Worm (Caenorhabditis elegans) whole organism, mixed stage, embryonic: ENCODE results near the gene C06A1.3.

Source experiments
- M03D4.4 ChIP-seq: sonication (generic microtip); optimal IDR thresholded peaks from 2 replicates; lab custom pipeline; 2017; ENCODE audit warnings: mild to moderate bottlenecking, missing genetic modification characterization, missing compliant biosample characterization
- bed-3 ChIP-seq: fragments of 200-800 bp; sonication (Bioruptor generic); optimal IDR thresholded peaks from 3 replicates; lab custom pipeline; 2018; ENCODE audit warnings: mild to moderate bottlenecking, missing genetic modification characterization, moderate library complexity, missing compliant biosample characterization
- blmp-1 ChIP-seq: fragments of 150-350 bp; optimal IDR thresholded peaks from 2 replicates; lab custom pipeline; 2014; ENCODE audit warnings: missing biosample characterization, missing genetic modification characterization
- ceh-39 ChIP-seq: fragments of 150-350 bp; optimal IDR thresholded peaks from 2 replicates; lab custom pipeline; 2014; ENCODE audit warnings: missing biosample characterization, missing genetic modification characterization
- ceh-43 ChIP-seq: fragments of 200-800 bp; sonication (Bioruptor generic); optimal IDR thresholded peaks from 2 replicates; lab custom pipeline; 2018; ENCODE audit warnings: mild to moderate bottlenecking, missing genetic modification characterization, moderate library complexity, missing compliant biosample characterization
- ceh-83 ChIP-seq: fragments of 200-800 bp; sonication (Bioruptor generic); optimal IDR thresholded peaks from 2 replicates; lab custom pipeline; 2018; ENCODE audit warnings: mild to moderate bottlenecking, missing genetic modification characterization, missing compliant biosample characterization
- cnd-1 ChIP-seq: fragments of 200-800 bp; sonication (Bioruptor generic); optimal IDR thresholded peaks from 2 replicates; lab custom pipeline; 2018; ENCODE audit warnings: mild to moderate bottlenecking, missing genetic modification characterization, missing compliant biosample characterization
- drap-1 ChIP-seq: fragments of 200-800 bp; sonication (Bioruptor generic); optimal IDR thresholded peaks from 3 replicates; lab custom pipeline; 2018; ENCODE audit warnings: mild to moderate bottlenecking, missing genetic modification characterization, missing compliant biosample characterization
- elt-1 ChIP-seq: sonication (generic microtip); optimal IDR thresholded peaks from 2 replicates; lab custom pipeline; 2017; ENCODE audit warnings: missing genetic modification characterization, mild to moderate bottlenecking, missing compliant biosample characterization, antibody characterized with exemption, moderate library complexity, borderline replicate concordance; ENCODE audit not compliant: insufficient read depth
- elt-3 ChIP-seq: fragments of 150-350 bp; optimal IDR thresholded peaks from 2 replicates; lab custom pipeline; 2014; ENCODE audit warnings: missing biosample characterization, missing genetic modification characterization
- flh-1 ChIP-seq: fragments of 200-800 bp; sonication (Bioruptor generic); optimal IDR thresholded peaks from 2 replicates; lab custom pipeline; 2018; ENCODE audit warnings: mild to moderate bottlenecking, missing genetic modification characterization, moderate library complexity, missing compliant biosample characterization
- ham-2 ChIP-seq: fragments of 200-800 bp; sonication (Bioruptor generic); optimal IDR thresholded peaks from 2 replicates; lab custom pipeline; 2018; ENCODE audit warnings: mild to moderate bottlenecking, missing genetic modification characterization, missing compliant biosample characterization
- hlh-1 ChIP-seq: fragments of 150-350 bp; optimal IDR thresholded peaks from 2 replicates; lab custom pipeline; 2014; ENCODE audit warnings: missing biosample characterization, missing genetic modification reagents, missing genetic modification characterization
- lin-13 ChIP-seq: fragments of 150-350 bp; optimal IDR thresholded peaks from 2 replicates; lab custom pipeline; 2014; ENCODE audit warnings: missing biosample characterization, missing genetic modification characterization
- lin-32 ChIP-seq: fragments of 200-800 bp; sonication (Bioruptor generic); optimal IDR thresholded peaks from 2 replicates; lab custom pipeline; 2018; ENCODE audit warnings: mild to moderate bottlenecking, missing genetic modification characterization, missing compliant biosample characterization
- lsy-2 ChIP-seq: fragments of 150-350 bp; optimal IDR thresholded peaks from 2 replicates; lab custom pipeline; 2014; ENCODE audit warnings: missing biosample characterization, missing genetic modification characterization
- mab-5 ChIP-seq: fragments of 150-350 bp; optimal IDR thresholded peaks from 2 replicates; lab custom pipeline; 2014; ENCODE audit warnings: missing biosample characterization, missing genetic modification characterization
- mep-1 ChIP-seq: fragments of 150-350 bp; optimal IDR thresholded peaks from 2 replicates; lab custom pipeline; 2017; ENCODE audit warnings: missing biosample characterization, missing genetic modification reagents, missing genetic modification characterization, inconsistent platforms
- nhr-12 ChIP-seq: fragments of 150-350 bp; optimal IDR thresholded peaks from 2 replicates; lab custom pipeline; 2014; ENCODE audit warnings: missing biosample characterization, missing genetic modification characterization
- nhr-2 ChIP-seq: fragments of 150-350 bp; optimal IDR thresholded peaks from 2 replicates; lab custom pipeline; 2014; ENCODE audit warnings: missing biosample characterization, missing genetic modification characterization
- nhr-237 ChIP-seq: fragments of 150-350 bp; optimal IDR thresholded peaks from 2 replicates; lab custom pipeline; 2014; ENCODE audit warnings: missing biosample characterization, missing genetic modification characterization
- nhr-28 ChIP-seq: fragments of 150-350 bp; optimal IDR thresholded peaks from 2 replicates; lab custom pipeline; 2014; ENCODE audit warnings: missing biosample characterization, missing genetic modification characterization
- nhr-76 ChIP-seq: sonication (generic microtip); optimal IDR thresholded peaks from 2 replicates; lab custom pipeline; 2017; ENCODE audit warnings: missing biosample characterization, missing genetic modification characterization
- sem-2 ChIP-seq: fragments of 200-800 bp; sonication (Bioruptor generic); optimal IDR thresholded peaks from 2 replicates; lab custom pipeline; 2018; ENCODE audit warnings: mild to moderate bottlenecking, missing genetic modification characterization, missing compliant biosample characterization
- snpc-4 ChIP-seq: fragments of 150-350 bp; optimal IDR thresholded peaks from 2 replicates; lab custom pipeline; 2014; ENCODE audit warnings: missing biosample characterization, missing genetic modification characterization
- sptf-1 ChIP-seq: sonication (generic microtip); optimal IDR thresholded peaks from 2 replicates; lab custom pipeline; 2017; ENCODE audit warnings: mild to moderate bottlenecking, missing genetic modification characterization, moderate library complexity, missing compliant biosample characterization
- unc-120 ChIP-seq: sonication (generic microtip); optimal IDR thresholded peaks from 2 replicates; lab custom pipeline; 2017; ENCODE audit warnings: missing genetic modification characterization, missing compliant biosample characterization; ENCODE audit not compliant: poor library complexity, severe bottlenecking
- unc-39 ChIP-seq: fragments of 150-350 bp; optimal IDR thresholded peaks from 2 replicates; lab custom pipeline; 2014; ENCODE audit warnings: missing biosample characterization, missing genetic modification characterization
- zip-8 ChIP-seq: fragments of 150-350 bp; optimal IDR thresholded peaks from 2 replicates; lab custom pipeline; 2014; ENCODE audit warnings: missing biosample characterization, missing genetic modification characterization
- ztf-11 ChIP-seq: fragments of 150-350 bp; optimal IDR thresholded peaks from 2 replicates; lab custom pipeline; 2014; ENCODE audit warnings: missing biosample characterization, missing genetic modification characterization

C06A1.3 gene

DNA sequence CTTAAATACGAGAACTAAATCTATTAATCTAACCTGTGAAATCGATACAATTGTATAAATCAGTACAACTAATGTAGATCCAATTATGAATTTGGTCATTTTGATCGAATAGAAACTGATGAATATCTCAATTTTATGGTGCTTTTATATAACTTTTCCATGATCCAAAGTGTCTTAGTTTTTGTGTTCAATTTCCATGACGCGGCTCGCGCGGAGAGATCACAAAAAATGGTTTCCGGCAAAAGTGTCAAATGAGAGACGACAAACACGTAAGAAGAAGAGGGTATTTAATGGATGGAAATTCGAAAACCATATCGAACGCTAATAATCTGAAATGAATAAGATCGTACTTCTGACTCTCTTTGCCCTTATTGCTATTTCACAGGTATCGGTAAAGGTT is 7.5 kb upstream of the C06A1.3 start, which contains the start of the genes C06A1.6 and C06A1.7:
Gene C06A1.6 (minus strand): TSS at position 101 of the 400 bp plus-strand sequence.
Gene C06A1.7 (plus strand): TSS at position 314 of the 400 bp plus-strand sequence.
- TF ChIP-seq M03D4.4: no peak
- TF ChIP-seq nhr-76 (tag; lab: Kevin White, UChicago): no peak
- no peak for TF ChIP-seq ceh-43
- TF ChIP-seq blmp-1 (tag; lab: Kevin White, UChicago): no peak
- TF ChIP-seq drap-1 (GFP tag; lab: Kevin White, UChicago): no peak
- TF ChIP-seq lsy-2 (tag; lab: Kevin White, UChicago): no peak
- no peak for TF ChIP-seq lin-32 (GFP tag; lab: Kevin White, UChicago)
- no peak for TF ChIP-seq nhr-12 (tag; lab: Kevin White, UChicago)
- TF ChIP-seq ztf-11 (tag; lab: Kevin White, UChicago): no peak
- TF ChIP-seq elt-3 (tag; lab: Kevin White, UChicago): no peak
- TF ChIP-seq nhr-237 (tag; lab: Kevin White, UChicago): no peak
- TF ChIP-seq flh-1 (GFP tag; lab: Kevin White, UChicago): no peak

DNA sequence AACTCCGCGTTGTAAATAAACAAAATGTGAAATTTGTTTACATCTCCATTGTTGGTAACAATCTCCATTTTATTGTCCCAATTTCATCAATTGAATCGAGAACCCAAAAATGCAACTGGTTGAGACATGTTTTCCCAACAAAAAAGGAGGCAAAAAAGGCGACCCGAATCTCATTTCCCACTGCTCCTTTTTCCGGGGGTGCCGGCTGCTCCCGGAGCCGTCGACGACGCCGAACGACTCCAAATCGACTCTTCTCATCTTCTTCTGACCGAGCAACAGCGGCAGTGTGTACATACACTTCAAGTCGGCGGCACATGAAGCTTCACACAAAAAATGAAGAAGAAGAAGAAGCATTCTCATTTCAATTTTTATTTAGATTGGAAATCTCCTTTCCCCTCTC is 5.6 kb upstream of the C06A1.3 start:
- TF ChIP-seq lin-32 (GFP tag; lab: Kevin White, UChicago) (no peak), nhr-28 (tag; lab: Kevin White, UChicago) (no peak), unc-120 (tag; lab: Kevin White, UChicago) (no peak), bed-3 (GFP tag; lab: Kevin White, UChicago) (no peak), snpc-4 (tag; lab: Kevin White, UChicago) (no peak), lin-13 (tag; lab: Kevin White, UChicago) (no peak), flh-1 (GFP tag; lab: Kevin White, UChicago) (no peak), unc-39 (tag; lab: Kevin White, UChicago) (no peak), cnd-1 (tag; lab: Kevin White, UChicago) (no peak), nhr-2 (tag; lab: Kevin White, UChicago) (no peak), lsy-2 (tag; lab: Kevin White, UChicago) (no peak), sem-2 (GFP tag; lab: Kevin White, UChicago) (no peak), ham-2 (GFP tag; lab: Kevin White, UChicago) (no peak), nhr-237 (tag; lab: Kevin White, UChicago) (no peak), nhr-12 (tag; lab: Kevin White, UChicago) (no peak), ceh-83 (GFP tag; lab: Kevin White, UChicago) (no peak), ztf-11 (tag; lab: Kevin White, UChicago) (no peak), M03D4.4 (no peak), blmp-1 (tag; lab: Kevin White, UChicago) (no peak), mab-5 (no peak)

- TF ChIP-seq hlh-1 (tag; lab: Kevin White, UChicago) (peak; percentile 76), ceh-39 (tag; lab: Kevin White, UChicago) (no peak)
Observed at ce11 chrII:10569498-10569897, 2.6 kb upstream of the C06A1.3 start.

ce11 chrII:10570302-10570701 is 1.8 kb upstream of the C06A1.3 start, which contains the start of gene txt-13:
Gene txt-13, plus strand, starts transcription at chrII:10570602.
- TF ChIP-seq unc-120 (tag; lab: Kevin White, UChicago) (no peak), nhr-237 (tag; lab: Kevin White, UChicago) (no peak), nhr-76 (tag; lab: Kevin White, UChicago) (no peak), ceh-83 (GFP tag; lab: Kevin White, UChicago) (no peak), nhr-28 (tag; lab: Kevin White, UChicago) (no peak), zip-8 (tag; lab: Kevin White, UChicago) (no peak), M03D4.4 (no peak), nhr-12 (tag; lab: Kevin White, UChicago) (no peak), sptf-1 (tag; lab: Kevin White, UChicago) (no peak), mep-1 (tag; lab: Kevin White, UChicago) (no peak), flh-1 (GFP tag; lab: Kevin White, UChicago) (no peak), drap-1 (GFP tag; lab: Kevin White, UChicago) (no peak), ham-2 (GFP tag; lab: Kevin White, UChicago) (no peak), ztf-11 (tag; lab: Kevin White, UChicago) (no peak), elt-1 (no peak), lsy-2 (tag; lab: Kevin White, UChicago) (no peak), blmp-1 (tag; lab: Kevin White, UChicago) (no peak), elt-3 (tag; lab: Kevin White, UChicago) (no peak), hlh-1 (tag; lab: Kevin White, UChicago) (no peak), bed-3 (GFP tag; lab: Kevin White, UChicago) (no peak)
